Worm (Caenorhabditis elegans): Measurements from ENCODE around the gene col-17.

Gene col-17

DNA sequence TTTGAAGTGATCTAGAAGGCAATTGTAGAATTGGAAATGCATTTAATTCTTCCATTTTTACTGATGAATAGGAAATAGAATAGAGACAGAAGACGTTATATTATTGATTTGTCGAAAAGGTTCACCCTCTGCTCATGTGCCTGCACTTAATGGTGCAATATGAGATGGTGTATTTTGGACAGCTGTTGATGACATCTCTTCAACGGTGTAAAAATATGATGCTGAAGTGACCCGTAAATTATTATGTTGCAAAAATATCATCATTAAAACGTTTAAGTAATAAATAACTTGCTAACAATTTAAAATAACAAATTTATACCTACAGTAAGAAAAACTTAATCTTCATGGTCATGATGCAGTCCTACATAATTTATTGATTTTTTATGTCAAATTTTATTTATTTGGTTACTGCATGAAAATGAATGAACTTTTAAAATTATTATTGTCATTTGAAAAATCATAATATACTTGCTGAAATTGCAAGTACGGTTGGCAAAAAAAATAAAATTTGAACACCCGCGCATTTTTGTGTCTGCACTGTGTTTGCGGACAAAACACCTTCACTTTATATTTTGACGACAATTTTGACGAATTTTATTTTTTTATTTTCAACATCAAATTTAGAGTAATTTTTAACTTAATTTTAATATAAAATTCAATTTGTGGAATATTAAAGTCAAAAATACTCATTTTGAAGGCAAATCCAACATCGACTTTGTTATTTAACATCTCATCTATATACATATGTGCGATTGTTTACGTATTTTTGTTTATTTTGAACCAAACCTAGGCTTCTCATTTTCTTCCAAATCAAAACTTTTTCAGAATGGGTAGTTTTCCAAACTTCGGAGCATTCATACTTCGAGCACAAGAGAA is 39.4 kb downstream of the col-17 start, which contains the start of the genes fbxb-88 and tbck-1 (continued):
- TF ChIP-seq C34B4.2 (tag; optimal IDR thresholded peaks at IDR 0.05) (no peak), efl-1 (optimal IDR thresholded peaks at IDR 0.05) (peak; percentile 96 to 97), efl-1 (GFP tag; optimal IDR thresholded peaks at IDR 0.05 in 1 of 2) (peak; percentile 97 to 99), nhr-76 (tag; optimal IDR thresholded peaks at IDR 0.05) (no peak), fkh-4 (tag; optimal IDR thresholded peaks at IDR 0.05; ENCODE audit: borderline replicate concordance) (no peak), lin-39 (tag; optimal IDR thresholded peaks at IDR 0.05) (peak; percentile 44), ceh-82 (tag; optimal IDR thresholded peaks at IDR 0.05) (peak in 2 of 3 experiments; percentile 53 to 62), unc-30 (tag; optimal IDR thresholded peaks at IDR 0.05) (no peak), grh-1 (GFP tag; IDR thresholded peaks at IDR 0.05) (no peak), skn-1 (tag; optimal IDR thresholded peaks at IDR 0.05) (no peak), unc-98 (GFP tag; IDR thresholded peaks at IDR 0.05) (no peak), snpc-4 (tag; optimal IDR thresholded peaks at IDR 0.05) (peak; percentile 44), lin-13 (GFP tag; optimal IDR thresholded peaks at IDR 0.05) (no peak), elt-3 (tag; optimal IDR thresholded peaks at IDR 0.05) (peak in 1 of 6 experiments; percentile 34), nhr-237 (tag; optimal IDR thresholded peaks at IDR 0.05) (no peak), egl-27 (tag; optimal IDR thresholded peaks at IDR 0.05) (no peak), aha-1 (tag; optimal IDR thresholded peaks at IDR 0.05) (no peak), unc-86 (tag; optimal IDR thresholded peaks at IDR 0.05) (peak; percentile 21), nhr-47 (tag; optimal IDR thresholded peaks at IDR 0.05) (peak; percentile 68), egl-13 (tag; optimal IDR thresholded peaks at IDR 0.05) (no peak), hpl-2 (GFP tag; optimal IDR thresholded peaks at IDR 0.05) (no peak), ces-1 (GFP tag; optimal IDR thresholded peaks at IDR 0.05) (no peak), nhr-90 (tag; optimal IDR thresholded peaks at IDR 0.05; ENCODE audit: poor library complexity) (peak; percentile 46), jun-1 (tag; optimal IDR thresholded peaks at IDR 0.05) (no peak), unc-130 (tag; optimal IDR thresholded peaks at IDR 0.05) (peak; percentile 30), lin-15B (tag; optimal IDR thresholded peaks at IDR 0.05) (peak; percentile 21), snu-23 (GFP tag; optimal IDR thresholded peaks at IDR 0.05) (no peak), ceh-8 (GFP tag; optimal IDR thresholded peaks at IDR 0.05) (no peak), swsn-7 (tag; optimal IDR thresholded peaks at IDR 0.05) (peak; percentile 59), fos-1 (tag; optimal IDR thresholded peaks at IDR 0.05) (no peak), ztf-11 (tag; optimal IDR thresholded peaks at IDR 0.05) (peak in 1 of 2 experiments; percentile 14), tlp-1 (tag; optimal IDR thresholded peaks at IDR 0.05) (no peak), sox-4 (tag; optimal IDR thresholded peaks at IDR 0.05) (no peak), vab-15 (tag; optimal IDR thresholded peaks at IDR 0.05) (no peak), Y116A8C.19 (tag; optimal IDR thresholded peaks at IDR 0.05; ENCODE audit: borderline replicate concordance) (no peak), mef-2 (tag; optimal IDR thresholded peaks at IDR 0.05) (no peak), nhr-20 (tag; optimal IDR thresholded peaks at IDR 0.05) (peak; percentile 58), lin-35 (GFP tag; optimal IDR thresholded peaks at IDR 0.05) (peak; percentile 98), tbx-2 (tag; optimal IDR thresholded peaks at IDR 0.05) (peak; percentile 62), efl-3 (GFP tag; optimal IDR thresholded peaks at IDR 0.05) (no peak), pag-3 (tag; optimal IDR thresholded peaks at IDR 0.05; ENCODE audit: borderline replicate concordance, insufficient read depth) (peak; percentile 13), C04F5.9 (tag; optimal IDR thresholded peaks at IDR 0.05) (no peak), ceh-90 (tag; optimal IDR thresholded peaks at IDR 0.05) (no peak), pqm-1 (tag; optimal IDR thresholded peaks at IDR 0.05) (no peak), ceh-88 (GFP tag; IDR thresholded peaks at IDR 0.05) (no peak), fkh-8 (tag; optimal IDR thresholded peaks at IDR 0.05) (no peak), lir-3 (tag; optimal IDR thresholded peaks at IDR 0.05; ENCODE audit: poor library complexity) (peak; percentile 27), nhr-84 (tag; optimal IDR thresholded peaks at IDR 0.05) (no peak), nhr-85 (tag) (peak; percentile 80), elt-2 (tag; optimal IDR thresholded peaks at IDR 0.05) (peak; percentile 51), aly-2 (tag; optimal IDR thresholded peaks at IDR 0.05) (no peak), xbp-1 (tag; optimal IDR thresholded peaks at IDR 0.05) (peak; percentile 64)

Data from whole organism, L1 larva.